Worm (Caenorhabditis elegans) whole organism, young adult: Measurements from ENCODE around the gene taf-8.
A peak's percentile ranks its signal among the peaks of the same experiment; 100 is the strongest.

Experiments used
- B0336.3 ChIP-seq: fragments of 200-800 bp; sonication (Bioruptor generic); IDR thresholded peaks from 2 replicates; pipeline ENCODE4 v1.3.6; 2022; ENCODE audit warnings: missing genetic modification characterization, missing compliant biosample characterization
- D2030.7 ChIP-seq: fragments of 200-800 bp; sonication (Bioruptor generic); IDR thresholded peaks from 2 replicates; pipeline ENCODE4 v1.3.6; 2022; ENCODE audit warnings: missing genetic modification reagents, missing genetic modification characterization, missing compliant biosample characterization
- F23B12.7 ChIP-seq: sonication (generic microtip); optimal IDR thresholded peaks from 2 replicates; lab custom pipeline; 2017; ENCODE audit warnings: missing genetic modification characterization, mild to moderate bottlenecking, missing compliant biosample characterization, antibody characterized with exemption, moderate library complexity; ENCODE audit not compliant: insufficient read depth
- K11D2.4 ChIP-seq: fragments of 200-800 bp; sonication (Bioruptor generic); IDR thresholded peaks from 2 replicates; pipeline ENCODE4 v1.3.6; 2022; ENCODE audit warnings: missing genetic modification reagents, missing genetic modification characterization, missing compliant biosample characterization
- K12H6.12 ChIP-seq: fragments of 200-800 bp; sonication (Bioruptor generic); optimal IDR thresholded peaks from 2 replicates; lab custom pipeline; 2018; ENCODE audit warnings: mild to moderate bottlenecking, missing genetic modification characterization, missing compliant biosample characterization
- ZK185.1 ChIP-seq: sonication (generic microtip); optimal IDR thresholded peaks from 2 replicates; lab custom pipeline; 2016; ENCODE audit warnings: mild to moderate bottlenecking, missing genetic modification characterization, missing compliant biosample characterization; ENCODE audit not compliant: poor library complexity, severe bottlenecking
- athp-1 ChIP-seq: sonication (generic microtip); optimal IDR thresholded peaks from 2 replicates; lab custom pipeline; 2017; ENCODE audit warnings: mild to moderate bottlenecking, missing genetic modification characterization, missing compliant biosample characterization
- attf-3 ChIP-seq: fragments of 200-800 bp; sonication (Bioruptor generic); conservative IDR thresholded peaks from 2 replicates; pipeline ENCODE4 v1.3.6; 2022; ENCODE audit warnings: missing genetic modification reagents, missing genetic modification characterization, missing compliant biosample characterization
- attf-5 ChIP-seq: fragments of 200-800 bp; sonication (Bioruptor generic); optimal IDR thresholded peaks from 2 replicates; lab custom pipeline; 2018; ENCODE audit warnings: mild to moderate bottlenecking, missing genetic modification characterization, missing compliant biosample characterization
- attf-6 ChIP-seq: fragments of 200-800 bp; sonication (Bioruptor generic); IDR thresholded peaks from 2 replicates; pipeline ENCODE4 v1.3.6; 2022; ENCODE audit warnings: missing genetic modification reagents, missing genetic modification characterization, missing compliant biosample characterization
- bed-2 ChIP-seq: fragments of 200-800 bp; sonication (Bioruptor generic); IDR thresholded peaks from 2 replicates; pipeline ENCODE4 v1.3.6; 2022; ENCODE audit warnings: missing genetic modification reagents, missing genetic modification characterization, missing compliant biosample characterization
- cebp-1 ChIP-seq, 2 experiments: fragments of 200-800 bp in 1 of 2; sonication (Bioruptor generic) in 1 of 2; sonication (generic microtip) in 1 of 2; IDR thresholded peaks in 1 of 2; optimal IDR thresholded peaks in 1 of 2; 2 replicates each; pipeline versions ENCODE4 v1.3.6 to Lab custom; 2017 to 2022; ENCODE audit warnings: missing compliant biosample characterization in 2 of 2, missing genetic modification characterization in 2 of 2, mild to moderate bottlenecking in 1 of 2, missing genetic modification reagents in 1 of 2, moderate library complexity in 1 of 2
- ceh-100 ChIP-seq: fragments of 200-800 bp; sonication (Bioruptor generic); IDR thresholded peaks from 2 replicates; pipeline ENCODE4 v1.3.6; 2022; ENCODE audit warnings: missing genetic modification reagents, missing genetic modification characterization, missing compliant biosample characterization
- ceh-27 ChIP-seq: fragments of 200-800 bp; sonication (Bioruptor generic); optimal IDR thresholded peaks from 2 replicates; lab custom pipeline; 2018; ENCODE audit warnings: mild to moderate bottlenecking, missing genetic modification characterization, moderate library complexity, missing compliant biosample characterization
- ceh-91 ChIP-seq: fragments of 200-800 bp; sonication (Bioruptor generic); IDR thresholded peaks from 2 replicates; pipeline ENCODE4 v1.3.6; 2022; ENCODE audit warnings: missing genetic modification reagents, missing genetic modification characterization, missing compliant biosample characterization
- dox-1 ChIP-seq: fragments of 200-800 bp; sonication (Bioruptor generic); IDR thresholded peaks from 2 replicates; pipeline ENCODE4 v1.3.6; 2022; ENCODE audit warnings: missing genetic modification reagents, missing genetic modification characterization, missing compliant biosample characterization
- dpl-1 ChIP-seq: fragments of 150-350 bp; optimal IDR thresholded peaks from 2 replicates; lab custom pipeline; 2014; ENCODE audit warnings: missing biosample characterization, missing genetic modification reagents, missing genetic modification characterization
- efl-1 ChIP-seq: fragments of 150-350 bp; optimal IDR thresholded peaks from 2 replicates; lab custom pipeline; 2014; ENCODE audit warnings: missing biosample characterization, missing genetic modification reagents, missing genetic modification characterization
- ekl-4 ChIP-seq: fragments of 200-800 bp; sonication (Bioruptor generic); IDR thresholded peaks from 2 replicates; pipeline ENCODE4 v1.3.6; 2022; ENCODE audit warnings: missing genetic modification reagents, missing genetic modification characterization, missing compliant biosample characterization
- ets-4 ChIP-seq: fragments of 200-800 bp; sonication (Bioruptor generic); optimal IDR thresholded peaks from 2 replicates; lab custom pipeline; 2018; ENCODE audit warnings: mild to moderate bottlenecking, missing genetic modification characterization, missing compliant biosample characterization
- hlh-26 ChIP-seq: fragments of 200-800 bp; sonication (Bioruptor generic); conservative IDR thresholded peaks from 2 replicates; pipeline ENCODE4 v1.3.6; 2022; ENCODE audit warnings: missing genetic modification reagents, missing genetic modification characterization, missing compliant biosample characterization
- hmg-1.2 ChIP-seq: fragments of 200-800 bp; sonication (Bioruptor generic); IDR thresholded peaks from 2 replicates; pipeline ENCODE4 v1.3.6; 2022; ENCODE audit warnings: missing genetic modification reagents, missing genetic modification characterization, missing compliant biosample characterization
- let-526 ChIP-seq: fragments of 200-800 bp; sonication (Bioruptor generic); IDR thresholded peaks from 2 replicates; pipeline ENCODE4 v1.3.6; 2022; ENCODE audit warnings: missing genetic modification reagents, missing genetic modification characterization, missing compliant biosample characterization
- let-607 ChIP-seq, 2 experiments: fragments of 200-800 bp in 1 of 2; sonication (Bioruptor generic) in 1 of 2; sonication (generic microtip) in 1 of 2; optimal IDR thresholded peaks; 2 replicates each; lab custom pipeline; 2016 to 2018; ENCODE audit warnings: mild to moderate bottlenecking in 2 of 2, missing compliant biosample characterization in 2 of 2, missing genetic modification characterization in 2 of 2, moderate library complexity in 2 of 2, missing genotype in 1 of 2
- lin-35 ChIP-seq, 3 experiments: fragments of 150-350 bp in 2 of 3; sonication (generic microtip) in 1 of 3; optimal IDR thresholded peaks; 2 replicates each; lab custom pipeline; 2014 to 2018; ENCODE audit warnings: missing biosample characterization in 3 of 3, missing genetic modification characterization in 3 of 3, missing genetic modification reagents in 3 of 3
- lin-40 ChIP-seq: sonication (generic microtip); optimal IDR thresholded peaks from 2 replicates; lab custom pipeline; 2016; ENCODE audit warnings: missing genetic modification characterization, mild to moderate bottlenecking, missing compliant biosample characterization, missing genotype, missing genetic modification reagents
- lin-54 ChIP-seq: fragments of 200-800 bp; sonication (Bioruptor generic); optimal IDR thresholded peaks from 2 replicates; lab custom pipeline; 2018; ENCODE audit warnings: mild to moderate bottlenecking, missing genetic modification characterization, missing compliant biosample characterization
- lir-1 ChIP-seq: fragments of 200-800 bp; sonication (Bioruptor generic); conservative IDR thresholded peaks from 2 replicates; pipeline ENCODE4 v1.3.6; 2022; ENCODE audit warnings: missing genetic modification reagents, missing genetic modification characterization, missing compliant biosample characterization
- lsy-27 ChIP-seq: sonication (generic microtip); optimal IDR thresholded peaks from 2 replicates; lab custom pipeline; 2017; ENCODE audit warnings: missing genetic modification characterization, mild to moderate bottlenecking, missing compliant biosample characterization, antibody characterized with exemption, missing genotype, borderline replicate concordance; ENCODE audit not compliant: insufficient read depth
- madf-6 ChIP-seq: fragments of 200-800 bp; sonication (Bioruptor generic); IDR thresholded peaks from 2 replicates; pipeline ENCODE4 v1.3.6; 2022; ENCODE audit warnings: missing genetic modification reagents, missing genetic modification characterization, missing compliant biosample characterization
- madf-8 ChIP-seq: fragments of 200-800 bp; sonication (Bioruptor generic); conservative IDR thresholded peaks from 2 replicates; pipeline ENCODE4 v1.3.6; 2022; ENCODE audit warnings: missing genetic modification reagents, missing genetic modification characterization, missing compliant biosample characterization
- mcd-1 ChIP-seq: fragments of 200-800 bp; sonication (Bioruptor generic); IDR thresholded peaks from 2 replicates; pipeline ENCODE4 v1.3.6; 2022; ENCODE audit warnings: missing genetic modification reagents, missing genetic modification characterization, missing compliant biosample characterization
- mel-28 ChIP-seq: sonication (generic microtip); optimal IDR thresholded peaks from 2 replicates; lab custom pipeline; 2016; ENCODE audit warnings: borderline replicate concordance, mild to moderate bottlenecking, missing genetic modification characterization, missing compliant biosample characterization
- nfyb-1 ChIP-seq: fragments of 200-800 bp; sonication (Bioruptor generic); IDR thresholded peaks from 2 replicates; pipeline ENCODE4 v1.3.6; 2022; ENCODE audit warnings: missing genetic modification reagents, missing genetic modification characterization, missing compliant biosample characterization
- nhr-80 ChIP-seq: sonication (generic microtip); optimal IDR thresholded peaks from 2 replicates; lab custom pipeline; 2016; ENCODE audit warnings: missing genetic modification characterization, missing compliant biosample characterization
- nhr-90 ChIP-seq: sonication (generic microtip); optimal IDR thresholded peaks from 2 replicates; lab custom pipeline; 2016; ENCODE audit warnings: missing genotype, mild to moderate bottlenecking, missing genetic modification characterization, missing compliant biosample characterization
- pbrm-1 ChIP-seq: fragments of 200-800 bp; sonication (Bioruptor generic); IDR thresholded peaks from 2 replicates; pipeline ENCODE4 v1.3.6; 2022; ENCODE audit warnings: missing genetic modification reagents, missing genetic modification characterization, missing compliant biosample characterization
- rec-8 ChIP-seq, 2 experiments: sonication (generic microtip); optimal IDR thresholded peaks; 2 replicates each; lab custom pipeline; 2016; ENCODE audit warnings: mild to moderate bottlenecking in 2 of 2, missing genetic modification characterization in 2 of 2, missing genetic modification reagents in 2 of 2, missing genotype in 2 of 2, missing biosample characterization in 1 of 2, missing compliant biosample characterization in 1 of 2, moderate library complexity in 1 of 2
- sdz-38 ChIP-seq: sonication (generic microtip); optimal IDR thresholded peaks from 2 replicates; lab custom pipeline; 2016; ENCODE audit warnings: missing genotype, missing genetic modification characterization, missing compliant biosample characterization
- snpc-4 ChIP-seq, 5 experiments: fragments of 150-350 bp in 1 of 5; sonication (generic microtip) in 4 of 5; optimal IDR thresholded peaks; 2 replicates each; lab custom pipeline; 2014 to 2018; ENCODE audit warnings: missing genetic modification characterization in 5 of 5, missing biosample characterization in 3 of 5, antibody characterized with exemption in 2 of 5, mild to moderate bottlenecking in 2 of 5, missing compliant biosample characterization in 2 of 5, missing genotype in 2 of 5, moderate library complexity in 2 of 5, missing genetic modification reagents in 1 of 5
- somi-1 ChIP-seq: fragments of 200-800 bp; sonication (Bioruptor generic); optimal IDR thresholded peaks from 2 replicates; lab custom pipeline; 2018; ENCODE audit warnings: mild to moderate bottlenecking, missing genetic modification characterization, missing compliant biosample characterization
- unc-130 ChIP-seq: sonication (generic microtip); optimal IDR thresholded peaks from 2 replicates; lab custom pipeline; 2016; ENCODE audit warnings: missing genetic modification reagents, missing genetic modification characterization, missing compliant biosample characterization
- xnd-1 ChIP-seq: sonication (generic microtip); optimal IDR thresholded peaks from 2 replicates; lab custom pipeline; 2016; ENCODE audit warnings: missing genotype, missing genetic modification reagents, missing genetic modification characterization, missing compliant biosample characterization
- ztf-18 ChIP-seq: sonication (generic microtip); optimal IDR thresholded peaks from 2 replicates; lab custom pipeline; 2016; ENCODE audit warnings: missing genotype, mild to moderate bottlenecking, missing genetic modification characterization, missing compliant biosample characterization
- ztf-3 ChIP-seq: fragments of 200-800 bp; sonication (Bioruptor generic); optimal IDR thresholded peaks from 2 replicates; lab custom pipeline; 2018; ENCODE audit warnings: mild to moderate bottlenecking, missing genetic modification characterization, missing compliant biosample characterization

taf-8 gene

DNA sequence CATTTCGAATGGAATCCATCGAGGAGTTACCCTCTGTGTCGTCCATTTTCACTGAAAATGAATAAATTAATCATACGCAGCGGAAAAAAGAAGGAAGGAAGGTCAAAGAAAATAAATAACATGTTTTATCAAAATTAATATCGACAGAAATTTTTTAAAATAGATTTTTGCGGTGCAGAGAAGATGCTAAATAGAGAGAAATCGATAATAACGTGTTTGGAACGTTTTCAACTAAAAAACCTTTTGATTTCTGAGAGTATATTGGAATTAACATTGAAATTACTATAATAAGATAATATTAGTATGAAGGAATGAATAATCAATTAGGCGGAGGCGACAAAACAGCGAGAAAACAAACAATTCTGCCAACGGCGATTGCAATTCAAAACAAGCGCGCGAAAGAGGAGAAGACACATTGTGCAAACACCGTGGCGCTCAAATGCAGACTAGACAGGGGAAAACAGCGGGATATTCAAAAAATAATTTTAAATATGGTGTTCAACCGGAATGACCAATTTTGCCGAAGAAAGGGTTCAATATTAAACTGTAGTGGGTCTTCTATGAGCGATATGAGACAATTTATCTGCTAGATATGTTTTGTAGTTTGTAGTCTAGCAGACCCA, 47.4 kb downstream of the taf-8 start, which contains the start of gene wee-1.3:
TSS of gene wee-1.3 (minus strand) at position 51 of the 623 bp plus-strand sequence.
- TF ChIP-seq dpl-1 (GFP tag; lab: Kevin White, UChicago) (peak; percentile 93), mcd-1 (GFP tag; lab: Robert Waterston, UW) (peak; percentile 76), attf-3 (GFP tag; lab: Robert Waterston, UW) (peak; percentile 70; the same call in 1 of the 2 replicates), hlh-26 (GFP tag; lab: Robert Waterston, UW) (no peak), let-607 (tag; optimal IDR thresholded peaks at IDR 0.05; lab: Kevin White, UChicago) (peak in 1 of 2 experiments; percentile 18), nhr-80 (tag; lab: Kevin White, UChicago) (peak; percentile 9), let-526 (no peak), cebp-1 (GFP tag; IDR thresholded peaks at IDR 0.05; lab: Robert Waterston, UW) (no peak), cebp-1 (tag; optimal IDR thresholded peaks at IDR 0.05; lab: Kevin White, UChicago) (peak; percentile 56), ztf-18 (tag; lab: Kevin White, UChicago) (no peak), sdz-38 (tag; lab: Kevin White, UChicago) (no peak), unc-130 (peak; percentile 48), ZK185.1 (no peak), efl-1 (peak; percentile 92), K12H6.12 (tag; lab: Kevin White, UChicago) (peak; percentile 17), dox-1 (GFP tag; lab: Robert Waterston, UW) (peak; percentile 65), lin-54 (GFP tag; lab: Kevin White, UChicago) (peak; percentile 98), bed-2 (GFP tag; lab: Robert Waterston, UW) (no peak), lin-35 (GFP tag; optimal IDR thresholded peaks at IDR 0.05; lab: Kevin White, UChicago) (peak; percentile 20 to 95 (median 70)), ets-4 (no peak), ekl-4 (GFP tag; lab: Robert Waterston, UW) (peak; percentile 56), rec-8 (tag; optimal IDR thresholded peaks at IDR 0.05; lab: Kevin White, UChicago) (no peak), lsy-27 (tag; lab: Kevin White, UChicago) (no peak), madf-6 (GFP tag; lab: Robert Waterston, UW) (peak; percentile 78), ceh-27 (peak; percentile 48), hmg-1.2 (GFP tag; lab: Robert Waterston, UW) (peak; percentile 65), snpc-4 (GFP tag; optimal IDR thresholded peaks at IDR 0.05; lab: Kevin White, UChicago) (no peak), snpc-4 (tag; optimal IDR thresholded peaks at IDR 0.05; lab: Kevin White, UChicago) (peak in 3 of 4 experiments; percentile 8 to 46 (median 45)), nhr-90 (no peak), ceh-100 (GFP tag; lab: Robert Waterston, UW) (peak; percentile 22; the same call in 1 of the 2 replicates), B0336.3 (GFP tag; lab: Robert Waterston, UW) (peak; percentile 37; the same call in 1 of the 2 replicates), athp-1 (peak; percentile 6), ztf-3 (no peak), F23B12.7 (peak; percentile 26), somi-1 (GFP tag; lab: Kevin White, UChicago) (no peak), xnd-1 (tag; lab: Kevin White, UChicago) (peak; percentile 19), attf-6 (GFP tag; lab: Robert Waterston, UW) (no peak), K11D2.4 (GFP tag; lab: Robert Waterston, UW) (no peak), mel-28 (tag; lab: Kevin White, UChicago) (no peak), lin-40 (tag; lab: Kevin White, UChicago) (peak; percentile 52), pbrm-1 (GFP tag; lab: Robert Waterston, UW) (peak; percentile 55; the same call in 1 of the 2 replicates), madf-8 (GFP tag; lab: Robert Waterston, UW) (peak; percentile 49), D2030.7 (GFP tag; lab: Robert Waterston, UW) (0 out of 2 replicates have a peak, but pooled peaks have one; percentile 33), ceh-91 (peak; percentile 48; the same call in 1 of the 2 replicates), lir-1 (GFP tag; lab: Robert Waterston, UW) (no peak), attf-5 (GFP tag; lab: Kevin White, UChicago) (peak; percentile 68), nfyb-1 (GFP tag; lab: Robert Waterston, UW) (peak; percentile 44; the same call in 1 of the 2 replicates)
